Worm (Caenorhabditis elegans) whole organism, L1 larva: ENCODE measurements around the gene srbc-75.
"Not testable (repeated sequence)": the region's sequence is repeated elsewhere in the genome, so short reads cannot be mapped to it uniquely, and the experiment has no call there.

Experiments used
- C04F5.9 ChIP-seq: sonication (generic microtip); optimal IDR thresholded peaks from 2 replicates; lab custom pipeline; 2016; ENCODE audit warnings: missing genetic modification characterization, missing compliant biosample characterization
- Y116A8C.19 ChIP-seq: sonication (generic microtip); optimal IDR thresholded peaks from 2 replicates; lab custom pipeline; 2016; ENCODE audit warnings: missing compliant biosample characterization, missing genetic modification characterization, borderline replicate concordance
- aha-1 ChIP-seq: fragments of 150-350 bp; optimal IDR thresholded peaks from 2 replicates; lab custom pipeline; 2014; ENCODE audit warnings: missing biosample characterization, missing genetic modification characterization
- ama-1 ChIP-seq: fragments of 150-350 bp; optimal IDR thresholded peaks from 2 replicates; lab custom pipeline; 2014
- ceh-8 ChIP-seq: fragments of 200-800 bp; sonication (Bioruptor generic); optimal IDR thresholded peaks from 2 replicates; lab custom pipeline; 2018; ENCODE audit warnings: mild to moderate bottlenecking, missing genetic modification characterization, moderate library complexity, missing compliant biosample characterization
- ceh-88 ChIP-seq: fragments of 200-800 bp; sonication (Bioruptor generic); IDR thresholded peaks from 2 replicates; pipeline ENCODE4 v1.3.6; 2022; ENCODE audit warnings: missing genetic modification characterization, missing compliant biosample characterization
- ces-1 ChIP-seq: fragments of 150-350 bp; optimal IDR thresholded peaks from 2 replicates; lab custom pipeline; 2014; ENCODE audit warnings: missing biosample characterization, missing genetic modification reagents, missing genetic modification characterization
- dsc-1 ChIP-seq: sonication (generic microtip); optimal IDR thresholded peaks from 2 replicates; lab custom pipeline; 2016; ENCODE audit warnings: mild to moderate bottlenecking, missing genetic modification characterization, missing compliant biosample characterization
- egl-27 ChIP-seq, 2 experiments: fragments of 150-350 bp in 1 of 2; sonication (generic microtip); optimal IDR thresholded peaks; 3 replicates each; lab custom pipeline; 2017 to 2018; ENCODE audit warnings: missing biosample characterization in 2 of 2, missing genetic modification characterization in 2 of 2, missing genetic modification reagents in 2 of 2
- fkh-10 ChIP-seq: sonication (generic microtip); optimal IDR thresholded peaks from 2 replicates; lab custom pipeline; 2017; ENCODE audit warnings: missing biosample characterization, missing genetic modification reagents, missing genetic modification characterization
- fkh-4 ChIP-seq: sonication (generic microtip); optimal IDR thresholded peaks from 2 replicates; lab custom pipeline; 2016; ENCODE audit warnings: missing compliant biosample characterization, missing genetic modification characterization, borderline replicate concordance
- fkh-8 ChIP-seq: sonication (generic microtip); optimal IDR thresholded peaks from 2 replicates; lab custom pipeline; 2016; ENCODE audit warnings: mild to moderate bottlenecking, missing genetic modification characterization, missing compliant biosample characterization
- hlh-4 ChIP-seq: sonication (generic microtip); optimal IDR thresholded peaks from 2 replicates; lab custom pipeline; 2016; ENCODE audit warnings: mild to moderate bottlenecking, missing genetic modification characterization, missing compliant biosample characterization
- hpl-2 ChIP-seq: fragments of 150-350 bp; optimal IDR thresholded peaks from 2 replicates; lab custom pipeline; 2014; ENCODE audit warnings: missing biosample characterization, missing genetic modification reagents, missing genetic modification characterization
- lin-15B ChIP-seq: fragments of 150-350 bp; sonication (generic microtip); optimal IDR thresholded peaks from 3 replicates; lab custom pipeline; 2014; ENCODE audit warnings: missing biosample characterization, missing genetic modification characterization
- lin-39 ChIP-seq: fragments of 150-350 bp; optimal IDR thresholded peaks from 2 replicates; lab custom pipeline; 2014; ENCODE audit warnings: missing biosample characterization, missing genetic modification reagents, missing genetic modification characterization
- lsy-2 ChIP-seq, 2 experiments: fragments of 150-350 bp; optimal IDR thresholded peaks; 2 replicates each; lab custom pipeline; 2014; ENCODE audit warnings: missing biosample characterization in 2 of 2, missing genetic modification characterization in 2 of 2
- mef-2 ChIP-seq: fragments of 150-350 bp; optimal IDR thresholded peaks from 2 replicates; lab custom pipeline; 2014; ENCODE audit warnings: missing biosample characterization, missing genetic modification characterization
- nhr-11 ChIP-seq: fragments of 150-350 bp; optimal IDR thresholded peaks from 2 replicates; lab custom pipeline; 2014; ENCODE audit warnings: missing biosample characterization, missing genetic modification characterization
- nhr-237 ChIP-seq: fragments of 150-350 bp; optimal IDR thresholded peaks from 2 replicates; lab custom pipeline; 2014; ENCODE audit warnings: missing biosample characterization, missing genetic modification characterization
- nhr-28 ChIP-seq: fragments of 150-350 bp; optimal IDR thresholded peaks from 2 replicates; lab custom pipeline; 2014; ENCODE audit warnings: missing biosample characterization, missing genetic modification characterization
- nhr-47 ChIP-seq: sonication (generic microtip); optimal IDR thresholded peaks from 2 replicates; lab custom pipeline; 2016; ENCODE audit warnings: mild to moderate bottlenecking, missing genetic modification characterization, moderate library complexity, missing compliant biosample characterization
- nhr-71 ChIP-seq: sonication (generic microtip); optimal IDR thresholded peaks from 2 replicates; lab custom pipeline; 2016; ENCODE audit warnings: mild to moderate bottlenecking, missing genetic modification characterization, moderate library complexity, missing compliant biosample characterization
- nhr-85 ChIP-seq: sonication (generic microtip); peaks from one replicate; lab custom pipeline; 2016; ENCODE audit warnings: missing genetic modification characterization, inconsistent platforms, missing compliant biosample characterization
- rnt-1 ChIP-seq: sonication (generic microtip); optimal IDR thresholded peaks from 2 replicates; lab custom pipeline; 2016; ENCODE audit warnings: mild to moderate bottlenecking, missing genetic modification characterization, moderate library complexity, missing compliant biosample characterization
- skn-1 ChIP-seq: fragments of 150-350 bp; optimal IDR thresholded peaks from 2 replicates; lab custom pipeline; 2014; ENCODE audit warnings: missing biosample characterization, missing genetic modification characterization
- sox-4 ChIP-seq: sonication (generic microtip); optimal IDR thresholded peaks from 2 replicates; lab custom pipeline; 2016; ENCODE audit warnings: missing genetic modification characterization, missing compliant biosample characterization
- swsn-7 ChIP-seq: sonication (generic microtip); optimal IDR thresholded peaks from 2 replicates; lab custom pipeline; 2016; ENCODE audit warnings: missing genetic modification characterization, missing compliant biosample characterization
- tbx-2 ChIP-seq: sonication (generic microtip); optimal IDR thresholded peaks from 2 replicates; lab custom pipeline; 2016; ENCODE audit warnings: missing genetic modification characterization, missing compliant biosample characterization
- unc-98 ChIP-seq: fragments of 200-800 bp; sonication (Bioruptor generic); IDR thresholded peaks from 2 replicates; pipeline ENCODE4 v1.3.6; 2022; ENCODE audit warnings: missing genetic modification characterization, missing compliant biosample characterization
- zip-4 ChIP-seq: fragments of 200-800 bp; sonication (Bioruptor generic); optimal IDR thresholded peaks from 2 replicates; lab custom pipeline; 2018; ENCODE audit warnings: mild to moderate bottlenecking, missing genetic modification characterization, moderate library complexity, missing compliant biosample characterization
- ztf-11 ChIP-seq, 2 experiments: sonication (generic microtip); optimal IDR thresholded peaks; 2 replicates each; lab custom pipeline; 2016 to 2017; ENCODE audit warnings: missing genetic modification characterization in 2 of 2, missing biosample characterization in 1 of 2, missing compliant biosample characterization in 1 of 2

Gene srbc-75

DNA sequence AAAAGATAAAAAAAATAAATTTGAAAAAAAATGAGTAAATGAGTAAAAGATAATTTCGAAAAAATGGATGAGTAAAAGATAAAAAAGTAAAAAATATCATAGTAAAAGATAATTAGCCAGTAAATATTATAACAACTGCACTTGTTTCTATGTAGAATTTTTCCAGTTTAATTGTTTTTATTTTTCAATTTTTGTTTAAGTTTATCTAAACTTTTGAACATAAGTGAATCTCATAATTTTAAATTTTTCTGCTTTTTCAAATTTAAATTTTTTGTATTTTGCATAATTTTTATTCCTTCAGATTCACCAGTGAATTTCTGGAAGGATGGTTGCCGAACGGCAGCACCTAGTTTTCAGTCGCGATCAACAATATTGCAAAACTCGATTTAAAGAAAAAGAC, 12.4 kb upstream of the srbc-75 start, which contains the start of gene chil-12:
Gene chil-12 (plus strand): TSS at position 301 of the 400 bp plus-strand sequence.
- TF ChIP-seq fkh-10 (GFP tag; lab: Kevin White, UChicago): no peak
- no peak for TF ChIP-seq nhr-28 (tag; lab: Kevin White, UChicago)
- no peak for TF ChIP-seq zip-4 (GFP tag; lab: Kevin White, UChicago)
- TF ChIP-seq aha-1 (tag; lab: Kevin White, UChicago): no peak
- TF ChIP-seq nhr-85: no peak
- TF ChIP-seq nhr-71 (tag; lab: Kevin White, UChicago): no peak
- no peak for TF ChIP-seq ceh-88 (GFP tag; lab: Robert Waterston, UW)
- no peak for TF ChIP-seq mef-2 (tag; lab: Kevin White, UChicago)
- TF ChIP-seq unc-98: no peak
- TF ChIP-seq fkh-8: no peak
- TF ChIP-seq skn-1 (tag; lab: Kevin White, UChicago): no peak

- TF ChIP-seq hpl-2 (GFP tag; lab: Kevin White, UChicago): no peak
- TF ChIP-seq nhr-85: no peak
- no peak for TF ChIP-seq ces-1 (GFP tag; lab: Kevin White, UChicago)
- TF ChIP-seq swsn-7 (tag; lab: Kevin White, UChicago): no peak
- TF ChIP-seq ceh-88 (GFP tag; lab: Robert Waterston, UW): no peak
- no peak for TF ChIP-seq lin-39 (tag; lab: Kevin White, UChicago)
- no peak for TF ChIP-seq rnt-1 (tag; lab: Kevin White, UChicago)
- no peak for TF ChIP-seq lin-15B (tag; lab: Kevin White, UChicago)
- no peak for TF ChIP-seq sox-4 (tag; lab: Kevin White, UChicago)
- no peak for TF ChIP-seq egl-27 (tag; optimal IDR thresholded peaks at IDR 0.05; lab: Kevin White, UChicago)
These were observed 9.2 kb upstream of the srbc-75 start, which contains the start of gene kin-30 for ce11 chrV:15244456-15244855. TSS of gene kin-30 (plus strand) at chrV:15244756.

- not testable (repeated sequence) for TF ChIP-seq Y116A8C.19 (tag; lab: Kevin White, UChicago); nhr-11 (tag; lab: Kevin White, UChicago); nhr-85
These were observed 3.3 kb upstream of the srbc-75 start, which contains the start of gene srd-28 for ce11 chrV:15250304-15250703. TSS of gene srd-28 (plus strand) at chrV:15250604.

ce11 chrV:15252082-15252481, 1.5 kb upstream of the srbc-75 start, which contains the start of gene srbc-76:
TSS of gene srbc-76 (plus strand) at chrV:15252382.
- TF ChIP-seq dsc-1 (tag; lab: Kevin White, UChicago) (no peak), ztf-11 (tag; optimal IDR thresholded peaks at IDR 0.05; lab: Kevin White, UChicago) (no peak), ama-1 (lab: Kevin White, UChicago) (no peak), fkh-4 (tag; lab: Kevin White, UChicago) (no peak), hlh-4 (tag; lab: Kevin White, UChicago) (no peak), lin-39 (tag; lab: Kevin White, UChicago) (no peak), tbx-2 (tag; lab: Kevin White, UChicago) (no peak)
- TF ChIP-seq, all 84 proteins: peak for 0

DNA sequence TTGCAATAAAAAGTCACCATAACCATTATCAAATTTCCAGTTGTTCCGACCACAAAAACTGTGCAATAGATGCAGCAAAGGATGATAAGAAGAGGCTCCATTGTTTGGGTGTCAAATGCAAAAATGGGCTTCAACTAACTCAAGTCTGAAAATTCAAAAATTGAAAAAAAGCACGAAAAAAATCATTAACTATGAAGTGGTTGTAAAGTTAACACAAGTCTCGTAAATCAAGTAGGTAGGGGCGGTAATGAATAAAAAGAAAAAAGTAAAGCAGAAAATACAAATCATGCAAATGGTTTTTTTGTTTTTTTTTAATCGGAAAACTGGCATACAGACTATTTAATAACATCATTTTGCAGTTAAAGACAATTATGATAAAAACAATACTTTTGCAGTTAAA, 3.0 kb downstream of the srbc-75 start, which contains the start of gene srsx-39:
Gene srsx-39 (minus strand): TSS at position 101 of the 400 bp plus-strand sequence.
- not testable (repeated sequence) for TF ChIP-seq lsy-2 (tag; optimal IDR thresholded peaks at IDR 0.05; lab: Kevin White, UChicago); C04F5.9; lin-39 (tag; lab: Kevin White, UChicago)

DNA sequence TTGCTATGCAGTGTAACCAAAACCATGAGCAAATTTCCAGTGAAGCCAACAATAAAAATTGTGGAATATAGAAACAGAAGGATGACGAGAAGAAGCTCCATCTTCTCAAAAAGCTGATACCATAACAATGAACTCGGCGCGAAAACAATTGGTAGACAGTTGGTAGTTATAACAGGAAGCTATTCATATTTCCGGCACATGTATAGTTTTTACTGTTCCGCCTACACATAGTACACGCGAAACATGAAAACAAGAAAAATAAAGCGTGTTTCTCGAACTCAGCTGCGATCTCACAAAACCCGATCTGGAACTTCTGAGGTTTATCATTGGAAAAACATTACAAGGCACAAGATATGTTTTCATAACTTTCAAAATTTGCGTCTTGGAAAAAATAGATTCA, 5.4 kb downstream of the srbc-75 start, which contains the start of gene srsx-37:
Gene srsx-37 (minus strand): TSS at position 101 of the 400 bp plus-strand sequence.
- TF ChIP-seq ceh-8: no peak
- TF ChIP-seq nhr-237 (tag; lab: Kevin White, UChicago): no peak
- no peak for TF ChIP-seq fkh-4 (tag; lab: Kevin White, UChicago)
- no peak for TF ChIP-seq nhr-47
